Fruit fly (Drosophila melanogaster): ENCODE data around the gene PolA2.

The PolA2 gene

dm6 chr3R:27283645-27284044 is 44.7 kb downstream of the PolA2 start, which contains the start of gene CG3368 (continued):
- TF ChIP-seq Doc3 (GFP tag; IDR thresholded peaks at IDR 0.05; ENCODE audit: partially characterized antibody) (peak; percentile 24; the same call in 1 of the 3 replicates), Xrp1 (GFP tag; IDR thresholded peaks at IDR 0.05) (no peak), CG17186 (GFP tag; optimal IDR thresholded peaks at IDR 0.05) (peak; percentile 57), Doc2 (GFP tag; IDR thresholded peaks at IDR 0.05) (no peak), CG9876 (GFP tag; optimal IDR thresholded peaks at IDR 0.05) (no peak), Hmr (GFP tag; optimal IDR thresholded peaks at IDR 0.05) (no peak), B-H2 (GFP tag; optimal IDR thresholded peaks at IDR 0.05) (peak; percentile 27), Bgb (GFP tag; IDR thresholded peaks at IDR 0.05; ENCODE audit: partially characterized antibody) (peak; percentile 71), CG6654 (GFP tag; optimal IDR thresholded peaks at IDR 0.05) (no peak), tio (GFP tag; optimal IDR thresholded peaks at IDR 0.05) (no peak), jing (GFP tag; optimal IDR thresholded peaks at IDR 0.05) (no peak), nmo (GFP tag; optimal IDR thresholded peaks at IDR 0.05) (no peak), CG7987 (GFP tag; optimal IDR thresholded peaks at IDR 0.05) (no peak), dpn (GFP tag; optimal IDR thresholded peaks at IDR 0.05) (no peak), HmgD (GFP tag; optimal IDR thresholded peaks at IDR 0.05) (no peak), Antp (GFP tag; optimal IDR thresholded peaks at IDR 0.05) (no peak), Dll (GFP tag; IDR thresholded peaks at IDR 0.05; ENCODE audit: partially characterized antibody) (peak; percentile 65), kah (GFP tag; optimal IDR thresholded peaks at IDR 0.05) (no peak), CG3995 (GFP tag; optimal IDR thresholded peaks at IDR 0.05) (no peak), nerfin-1 (tag; optimal IDR thresholded peaks at IDR 0.05) (no peak), CG2120 (GFP tag; optimal IDR thresholded peaks at IDR 0.05) (no peak), ATbp (GFP tag; optimal IDR thresholded peaks at IDR 0.05) (no peak), Sin3A (optimal IDR thresholded peaks at IDR 0.05) (no peak), CG6683 (GFP tag; optimal IDR thresholded peaks at IDR 0.05) (no peak), CG3838 (GFP tag; optimal IDR thresholded peaks at IDR 0.05) (no peak), CG8388 (GFP tag; optimal IDR thresholded peaks at IDR 0.05) (no peak), CG15696 (tag; optimal IDR thresholded peaks at IDR 0.05) (no peak), yki (optimal IDR thresholded peaks at IDR 0.05) (no peak), CG10366 (GFP tag; IDR thresholded peaks at IDR 0.05) (no peak), CG2678 (tag; optimal IDR thresholded peaks at IDR 0.05) (no peak), Aef1 (GFP tag; IDR thresholded peaks at IDR 0.05) (no peak), tin (GFP tag; optimal IDR thresholded peaks at IDR 0.05) (no peak), CG10565 (GFP tag; optimal IDR thresholded peaks at IDR 0.05) (no peak), ranshi (GFP tag; IDR thresholded peaks at IDR 0.05) (no peak), usp (GFP tag; optimal IDR thresholded peaks at IDR 0.05) (no peak), CG42726 (GFP tag; IDR thresholded peaks at IDR 0.05; ENCODE audit: partially characterized antibody) (0 out of 2 replicates have a peak, but pooled peaks have one; percentile 41), ERR (GFP tag; optimal IDR thresholded peaks at IDR 0.05) (no peak), gem (tag; optimal IDR thresholded peaks at IDR 0.05) (no peak), Camta (GFP tag; optimal IDR thresholded peaks at IDR 0.05) (no peak), fru (optimal IDR thresholded peaks at IDR 0.05) (no peak), eyg (GFP tag; optimal IDR thresholded peaks at IDR 0.05) (no peak), slou (GFP tag; optimal IDR thresholded peaks at IDR 0.05) (no peak), CG34376 (GFP tag; optimal IDR thresholded peaks at IDR 0.05) (no peak), CG2116 (GFP tag; optimal IDR thresholded peaks at IDR 0.05) (peak; percentile 52), mld (GFP tag; IDR thresholded peaks at IDR 0.05; ENCODE audit: partially characterized antibody) (peak; percentile 55; the same call in 1 of the 3 replicates), Stat92E (GFP tag; optimal IDR thresholded peaks at IDR 0.05) (no peak), stwl (tag; optimal IDR thresholded peaks at IDR 0.05) (peak; percentile 65), eve (GFP tag; optimal IDR thresholded peaks at IDR 0.05) (no peak), CG6272 (GFP tag; IDR thresholded peaks at IDR 0.05) (no peak), CG15514 (GFP tag; optimal IDR thresholded peaks at IDR 0.05) (peak; percentile 49), Dek (tag; optimal IDR thresholded peaks at IDR 0.05) (no peak), kni (GFP tag; optimal IDR thresholded peaks at IDR 0.05) (no peak)

Measured in whole organism, embryonic.